Fruit fly (Drosophila melanogaster): ENCODE data around the gene nebu.

Gene nebu

dm6 chr3L:12805660-12806289, 37.1 kb downstream of the nebu start, which contains the start of gene Sap130:
Sap130 (plus strand) TSS chr3L:12805902.
- no peak for TF ChIP-seq CG8478 (optimal IDR thresholded peaks at IDR 0.05)
- TF ChIP-seq CTCF (optimal IDR thresholded peaks at IDR 0.05): peak; percentile 35

- TF ChIP-seq CG8478 (optimal IDR thresholded peaks at IDR 0.05) (no peak), CTCF (optimal IDR thresholded peaks at IDR 0.05) (peak; percentile 6 to 15)
Observed at dm6 chr3L:12804730-12805170, 38.2 kb downstream of the nebu start, which contains the start of gene Atg1. Atg1 (minus strand) TSS chr3L:12805116.

dm6 chr3L:12804035-12804729, 38.7 kb downstream of the nebu start:
- no peak for TF ChIP-seq CTCF (optimal IDR thresholded peaks at IDR 0.05)
- TF ChIP-seq CG8478 (optimal IDR thresholded peaks at IDR 0.05): no peak

dm6 chr3L:12803159-12804034, 39.5 kb downstream of the nebu start:
- TF ChIP-seq CTCF (optimal IDR thresholded peaks at IDR 0.05) (no peak), CG8478 (optimal IDR thresholded peaks at IDR 0.05) (no peak)

dm6 chr3L:12802443-12802865, 40.5 kb downstream of the nebu start:
- TF ChIP-seq CTCF (optimal IDR thresholded peaks at IDR 0.05): no peak
- no peak for TF ChIP-seq CG8478 (optimal IDR thresholded peaks at IDR 0.05)

dm6 chr3L:12800167-12800566, 42.7 kb downstream of the nebu start:
- TF ChIP-seq CG8478 (optimal IDR thresholded peaks at IDR 0.05) (no peak), CTCF (optimal IDR thresholded peaks at IDR 0.05) (no peak)

- TF ChIP-seq CTCF (optimal IDR thresholded peaks at IDR 0.05) (no peak), CG8478 (optimal IDR thresholded peaks at IDR 0.05) (no peak)
Observed at dm6 chr3L:12799431-12800147, 43.3 kb downstream of the nebu start.

- TF ChIP-seq CTCF (optimal IDR thresholded peaks at IDR 0.05): no peak
- no peak for TF ChIP-seq CG8478 (optimal IDR thresholded peaks at IDR 0.05)
Observed at dm6 chr3L:12798795-12799311, 44.1 kb downstream of the nebu start.

dm6 chr3L:12796077-12796641, 46.7 kb downstream of the nebu start:
- TF ChIP-seq CTCF (optimal IDR thresholded peaks at IDR 0.05): no peak
- no peak for TF ChIP-seq CG8478 (optimal IDR thresholded peaks at IDR 0.05)

dm6 chr3L:12794532-12794931, 48.4 kb downstream of the nebu start:
- TF ChIP-seq CG8478 (optimal IDR thresholded peaks at IDR 0.05) (no peak), CTCF (optimal IDR thresholded peaks at IDR 0.05) (no peak)

- TF ChIP-seq CTCF (optimal IDR thresholded peaks at IDR 0.05): no peak
- TF ChIP-seq CG8478 (optimal IDR thresholded peaks at IDR 0.05): no peak
Observed at dm6 chr3L:12792933-12793448, 49.9 kb downstream of the nebu start.

dm6 chr3L:12791679-12792229, 51.2 kb downstream of the nebu start:
- no peak for TF ChIP-seq CG8478 (optimal IDR thresholded peaks at IDR 0.05)
- TF ChIP-seq CTCF (optimal IDR thresholded peaks at IDR 0.05): no peak

dm6 chr3L:12790783-12791678, 51.9 kb downstream of the nebu start:
- TF ChIP-seq CTCF (optimal IDR thresholded peaks at IDR 0.05) (no peak), CG8478 (optimal IDR thresholded peaks at IDR 0.05) (no peak)
